Fruit fly (Drosophila melanogaster) whole organism, prepupa: Measurements from ENCODE around the gene CG13074.
A peak's percentile ranks its signal among the peaks of the same experiment; 100 is the strongest.

Experiments used
- Blimp-1 ChIP-seq: fragments of 200-800 bp; sonication (Bioruptor generic); optimal IDR thresholded peaks from 3 replicates; lab custom pipeline; 2017; ENCODE audit warnings: missing biosample characterization, missing genetic modification characterization, mild to moderate bottlenecking, moderate library complexity, missing genetic modification reagents
- CG10631 ChIP-seq: fragments of 200-800 bp; sonication (Bioruptor generic); optimal IDR thresholded peaks from 2 replicates; lab custom pipeline; 2016; ENCODE audit warnings: missing biosample characterization, missing genetic modification characterization
- CG11294 ChIP-seq: fragments of 200-800 bp; sonication (Bioruptor generic); IDR thresholded peaks from 2 replicates; pipeline ENCODE4 v1.3.6; 2022; ENCODE audit warnings: missing biosample characterization, missing genetic modification characterization
- CG11762 ChIP-seq: fragments of 200-800 bp; sonication (Bioruptor generic); optimal IDR thresholded peaks from 3 replicates; lab custom pipeline; 2016; ENCODE audit warnings: missing biosample characterization, missing genetic modification characterization; ENCODE audit not compliant: insufficient read depth
- CG11902 ChIP-seq: fragments of 200-800 bp; sonication (Bioruptor generic); optimal IDR thresholded peaks from 3 replicates; lab custom pipeline; 2016; ENCODE audit warnings: missing biosample characterization, missing genetic modification characterization
- CG15336 ChIP-seq: fragments of 200-800 bp; sonication (Bioruptor generic); IDR thresholded peaks from 2 replicates; pipeline ENCODE4 v1.3.6; 2022; ENCODE audit warnings: missing biosample characterization, missing genetic modification characterization
- CG1621 ChIP-seq: fragments of 200-800 bp; sonication (Bioruptor generic); optimal IDR thresholded peaks from 3 replicates; lab custom pipeline; 2018; ENCODE audit warnings: missing biosample characterization, mild to moderate bottlenecking, missing genetic modification characterization
- CG32006 ChIP-seq: fragments of 200-800 bp; sonication (Bioruptor generic); optimal IDR thresholded peaks from 3 replicates; lab custom pipeline; 2017; ENCODE audit warnings: missing biosample characterization, mild to moderate bottlenecking, missing genetic modification characterization
- CG3919 ChIP-seq: fragments of 200-800 bp; sonication (Bioruptor generic); optimal IDR thresholded peaks from 3 replicates; lab custom pipeline; 2016; ENCODE audit warnings: missing biosample characterization, missing genetic modification characterization
- CG4318 ChIP-seq: fragments of 200-800 bp; sonication (Bioruptor generic); optimal IDR thresholded peaks from 3 replicates; lab custom pipeline; 2017; ENCODE audit warnings: missing biosample characterization, mild to moderate bottlenecking, missing genetic modification characterization
- CG6163 ChIP-seq: fragments of 200-800 bp; sonication (Bioruptor generic); IDR thresholded peaks from 3 replicates; pipeline ENCODE4 v1.3.6; 2022; ENCODE audit warnings: missing biosample characterization, missing genetic modification characterization
- CG6276 ChIP-seq: fragments of 200-800 bp; sonication (Bioruptor generic); optimal IDR thresholded peaks from 2 replicates; lab custom pipeline; 2017; ENCODE audit warnings: missing biosample characterization, mild to moderate bottlenecking, missing genetic modification characterization
- CG6808 ChIP-seq: fragments of 200-800 bp; sonication (Bioruptor generic); optimal IDR thresholded peaks from 3 replicates; lab custom pipeline; 2017; ENCODE audit warnings: missing biosample characterization, missing genetic modification characterization, mild to moderate bottlenecking, moderate library complexity, missing genetic modification reagents
- CG6854 ChIP-seq: fragments of 200-800 bp; sonication (Bioruptor generic); optimal IDR thresholded peaks from 2 replicates; lab custom pipeline; 2017; ENCODE audit warnings: missing biosample characterization, mild to moderate bottlenecking, missing genetic modification characterization
- CG8119 ChIP-seq: fragments of 200-800 bp; sonication (Bioruptor generic); IDR thresholded peaks from 3 replicates; pipeline ENCODE4 v1.3.6; 2022; ENCODE audit warnings: missing biosample characterization, missing genetic modification characterization
- CG8319 ChIP-seq: fragments of 200-800 bp; sonication (Bioruptor generic); optimal IDR thresholded peaks from 3 replicates; lab custom pipeline; 2016; ENCODE audit warnings: missing biosample characterization, missing genetic modification characterization
- CG8632 ChIP-seq: fragments of 200-800 bp; sonication (Bioruptor generic); optimal IDR thresholded peaks from 3 replicates; lab custom pipeline; 2016; ENCODE audit warnings: missing biosample characterization, missing genetic modification characterization
- CG9139 ChIP-seq: fragments of 200-800 bp; sonication (Bioruptor generic); optimal IDR thresholded peaks from 3 replicates; lab custom pipeline; 2017; ENCODE audit warnings: missing biosample characterization, mild to moderate bottlenecking, missing genetic modification characterization
- Eip78C ChIP-seq: fragments of 200-800 bp; sonication (Bioruptor generic); peaks from one replicate; lab custom pipeline; 2016; ENCODE audit warnings: missing biosample characterization, missing genetic modification characterization
- Eip93F ChIP-seq: fragments of 200-800 bp; sonication (Bioruptor generic); optimal IDR thresholded peaks from 2 replicates; lab custom pipeline; 2016; ENCODE audit warnings: missing biosample characterization, mild to moderate bottlenecking, missing genetic modification characterization
- Ets21C ChIP-seq: fragments of 200-800 bp; sonication (Bioruptor generic); optimal IDR thresholded peaks from 3 replicates; lab custom pipeline; 2016; ENCODE audit warnings: missing biosample characterization, missing genetic modification characterization
- Gug ChIP-seq: fragments of 200-800 bp; sonication (Bioruptor generic); IDR thresholded peaks from 2 replicates; pipeline ENCODE4 v1.3.6; 2022; ENCODE audit warnings: missing biosample characterization, missing genetic modification characterization
- Hr38 ChIP-seq: sonication (Bioruptor generic); optimal IDR thresholded peaks from 2 replicates; lab custom pipeline; 2016; ENCODE audit warnings: missing biosample characterization, missing genetic modification characterization
- Hr4 ChIP-seq: fragments of 200-800 bp; sonication (Bioruptor generic); optimal IDR thresholded peaks from 3 replicates; lab custom pipeline; 2016; ENCODE audit warnings: missing biosample characterization, missing genetic modification characterization
- OdsH ChIP-seq: fragments of 200-800 bp; sonication (Bioruptor generic); optimal IDR thresholded peaks from 3 replicates; lab custom pipeline; 2016; ENCODE audit warnings: missing biosample characterization, missing genetic modification characterization
- Smox ChIP-seq: fragments of 200-800 bp; sonication (Bioruptor generic); optimal IDR thresholded peaks from 3 replicates; lab custom pipeline; 2016; ENCODE audit warnings: missing biosample characterization, missing genetic modification characterization
- Sox14 ChIP-seq: fragments of 200-800 bp; sonication (Bioruptor generic); optimal IDR thresholded peaks from 3 replicates; lab custom pipeline; 2016; ENCODE audit warnings: missing biosample characterization, missing genetic modification characterization
- Sox15 ChIP-seq: fragments of 200-800 bp; sonication (Bioruptor generic); optimal IDR thresholded peaks from 3 replicates; lab custom pipeline; 2016; ENCODE audit warnings: missing biosample characterization, missing genetic modification characterization
- achi ChIP-seq: fragments of 200-800 bp; sonication (Bioruptor generic); optimal IDR thresholded peaks from 3 replicates; lab custom pipeline; 2016; ENCODE audit warnings: missing biosample characterization, missing genetic modification characterization
- acj6 ChIP-seq: fragments of 200-800 bp; sonication (Bioruptor generic); optimal IDR thresholded peaks from 3 replicates; lab custom pipeline; 2016; ENCODE audit warnings: missing biosample characterization, missing genetic modification characterization
- dac ChIP-seq: fragments of 200-800 bp; sonication (Bioruptor generic); optimal IDR thresholded peaks from 2 replicates; lab custom pipeline; 2017; ENCODE audit warnings: missing biosample characterization, mild to moderate bottlenecking, missing genetic modification characterization
- dsx ChIP-seq: fragments of 200-800 bp; optimal IDR thresholded peaks from 3 replicates; lab custom pipeline; 2019; ENCODE audit warnings: missing biosample characterization, mild to moderate bottlenecking, missing genetic modification characterization, moderate library complexity; ENCODE audit not compliant: poor library complexity, severe bottlenecking
- eg ChIP-seq: fragments of 200-800 bp; sonication (Bioruptor generic); IDR thresholded peaks from 3 replicates; pipeline ENCODE4 v1.3.6; 2022; ENCODE audit warnings: missing biosample characterization, missing genetic modification characterization
- esn ChIP-seq: fragments of 200-800 bp; sonication (Bioruptor generic); optimal IDR thresholded peaks from 2 replicates; lab custom pipeline; 2016; ENCODE audit warnings: missing biosample characterization, mild to moderate bottlenecking, missing genetic modification characterization, moderate library complexity
- fd59A ChIP-seq: fragments of 200-800 bp; sonication (Bioruptor generic); optimal IDR thresholded peaks from 2 replicates; lab custom pipeline; 2017; ENCODE audit warnings: missing biosample characterization, mild to moderate bottlenecking, missing genetic modification characterization, missing genetic modification reagents
- fd85E ChIP-seq: fragments of 200-800 bp; sonication (Bioruptor generic); optimal IDR thresholded peaks from 3 replicates; lab custom pipeline; 2016; ENCODE audit warnings: missing biosample characterization, missing genetic modification characterization
- fkh ChIP-seq: fragments of 200-800 bp; sonication (Bioruptor generic); optimal IDR thresholded peaks from 3 replicates; lab custom pipeline; 2017; ENCODE audit warnings: missing biosample characterization, mild to moderate bottlenecking, missing genetic modification characterization, moderate library complexity
- pdm3 ChIP-seq: fragments of 200-800 bp; sonication (Bioruptor generic); optimal IDR thresholded peaks from 3 replicates; lab custom pipeline; 2016; ENCODE audit warnings: missing biosample characterization, missing genetic modification characterization
- salr ChIP-seq, 2 experiments: fragments of 200-800 bp; sonication (Bioruptor generic); optimal IDR thresholded peaks; 3 replicates each; lab custom pipeline; 2016 to 2018; ENCODE audit warnings: missing biosample characterization in 2 of 2, missing genetic modification characterization in 2 of 2, mild to moderate bottlenecking in 1 of 2
- spab ChIP-seq: fragments of 200-800 bp; sonication (Bioruptor generic); optimal IDR thresholded peaks from 2 replicates; lab custom pipeline; 2017; ENCODE audit warnings: missing biosample characterization, mild to moderate bottlenecking, missing genetic modification characterization, missing genetic modification reagents
- ss ChIP-seq, 2 experiments: fragments of 200-800 bp; sonication (Bioruptor generic); optimal IDR thresholded peaks; 2 replicates in 1 of 2; 3 replicates in 1 of 2; lab custom pipeline; 2017 to 2018; ENCODE audit warnings: mild to moderate bottlenecking in 2 of 2, missing biosample characterization in 2 of 2, missing genetic modification characterization in 2 of 2, moderate library complexity in 1 of 2
- svp ChIP-seq: fragments of 200-800 bp; sonication (Bioruptor generic); peaks from one replicate; lab custom pipeline; 2016; ENCODE audit warnings: missing biosample characterization, missing genetic modification characterization
- vri ChIP-seq: fragments of 200-800 bp; sonication (Bioruptor generic); optimal IDR thresholded peaks from 3 replicates; lab custom pipeline; 2016; ENCODE audit warnings: missing biosample characterization, mild to moderate bottlenecking, missing genetic modification characterization

The CG13074 gene

DNA sequence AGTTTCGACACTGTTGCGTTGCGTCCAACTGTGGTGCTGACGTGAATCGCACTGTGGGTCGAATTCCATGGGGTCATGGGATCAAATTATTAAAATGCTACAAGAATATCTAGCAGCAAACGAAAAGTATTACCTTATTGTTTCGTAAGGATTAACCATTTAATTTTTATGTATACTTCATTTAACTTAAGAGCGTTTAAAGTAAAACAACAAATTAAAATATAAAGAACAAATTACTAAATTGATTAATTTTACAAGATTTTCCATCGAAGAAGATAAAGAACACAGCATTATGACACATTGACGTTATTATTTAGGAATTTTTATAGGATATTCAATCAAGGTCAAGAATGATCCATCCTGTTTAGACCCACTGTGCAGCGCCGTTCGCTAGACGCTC is 43.2 kb downstream of the CG13074 start (continued):
- no peak for TF ChIP-seq ss (GFP tag; optimal IDR thresholded peaks at IDR 0.05; lab: Kevin White, UChicago)
- no peak for TF ChIP-seq CG1621
- peak; percentile 58 for TF ChIP-seq Hr4 (GFP tag; lab: Kevin White, UChicago)
- TF ChIP-seq Hr38 = no peak
- TF ChIP-seq fd59A (GFP tag; lab: Kevin White, UChicago) = no peak
- no peak for TF ChIP-seq Ets21C
- TF ChIP-seq pdm3 = peak; percentile 34
- peak; percentile 40 for TF ChIP-seq achi (GFP tag; lab: Kevin White, UChicago)
- 0 out of 3 replicates have a peak, but pooled peaks have one; percentile 48 for TF ChIP-seq eg (GFP tag; lab: Robert Waterston, UW)
- TF ChIP-seq CG10631 = no peak
- no peak for TF ChIP-seq fd85E (GFP tag; lab: Kevin White, UChicago)
- TF ChIP-seq Eip93F (GFP tag; lab: Kevin White, UChicago) = no peak
- TF ChIP-seq acj6 (GFP tag; lab: Kevin White, UChicago) = peak; percentile 25
- TF ChIP-seq CG6854 (GFP tag; lab: Kevin White, UChicago) = no peak
- no peak; the same call in 1 of the 2 replicates for TF ChIP-seq Gug
- no peak for TF ChIP-seq CG8319
- TF ChIP-seq CG3919 (GFP tag; lab: Kevin White, UChicago) = peak; percentile 10
- no peak for TF ChIP-seq vri (GFP tag; lab: Kevin White, UChicago)
- TF ChIP-seq Sox15 (GFP tag; lab: Kevin White, UChicago) = peak; percentile 6
- TF ChIP-seq svp = peak; percentile 61
- no peak for TF ChIP-seq CG8632 (GFP tag; lab: Kevin White, UChicago)
- peak; percentile 9 for TF ChIP-seq CG4318 (GFP tag; lab: Kevin White, UChicago)
- no peak for TF ChIP-seq salr (GFP tag; optimal IDR thresholded peaks at IDR 0.05; lab: Kevin White, UChicago)
- no peak for TF ChIP-seq CG9139 (GFP tag; lab: Kevin White, UChicago)
- no peak for TF ChIP-seq CG11762 (GFP tag; lab: Kevin White, UChicago)
- TF ChIP-seq CG11294 (GFP tag; lab: Robert Waterston, UW) = no peak; the same call in 1 of the 2 replicates
- peak; percentile 71 for TF ChIP-seq CG15336 (GFP tag; lab: Robert Waterston, UW)
- peak; percentile 42 for TF ChIP-seq CG6276 (GFP tag; lab: Kevin White, UChicago)
- TF ChIP-seq, all 60 proteins: peak for 26

DNA sequence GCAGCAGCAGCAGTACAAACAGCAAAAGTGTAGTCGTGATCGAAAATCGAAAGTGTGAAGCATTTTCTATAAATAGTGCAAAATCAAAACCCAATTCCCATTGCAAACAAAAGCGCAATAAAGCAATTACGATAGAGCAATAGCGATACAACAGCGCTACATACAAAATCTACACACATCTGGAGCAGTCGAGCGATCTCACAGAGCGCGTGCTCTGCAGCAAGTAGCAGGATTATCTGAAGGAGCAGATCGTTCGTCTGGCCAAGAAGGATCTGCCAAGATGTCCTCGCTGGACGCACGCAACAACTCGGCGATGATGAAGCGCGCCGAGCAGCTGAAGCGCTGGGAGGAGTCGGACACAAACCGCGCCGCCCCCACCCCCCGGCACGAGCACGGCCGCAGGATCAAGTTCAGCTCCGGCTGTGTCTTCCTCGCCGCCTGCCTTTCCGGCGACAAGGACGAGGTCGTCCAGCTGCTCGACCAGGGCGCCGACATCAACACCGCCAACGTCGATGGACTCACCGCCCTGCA is 44.2 kb downstream of the CG13074 start:
- TF ChIP-seq dac (GFP tag; lab: Kevin White, UChicago) = no peak
- no peak for TF ChIP-seq OdsH (GFP tag; lab: Kevin White, UChicago)
- no peak for TF ChIP-seq eg (GFP tag; lab: Robert Waterston, UW)
- no peak for TF ChIP-seq CG11902 (GFP tag; lab: Kevin White, UChicago)
- TF ChIP-seq CG9139 (GFP tag; lab: Kevin White, UChicago) = no peak
- no peak for TF ChIP-seq esn (GFP tag; lab: Kevin White, UChicago)
- TF ChIP-seq Eip78C = no peak
- no peak for TF ChIP-seq CG6808
- TF ChIP-seq CG10631 = no peak
- no peak for TF ChIP-seq Smox (GFP tag; lab: Kevin White, UChicago)
- no peak for TF ChIP-seq Hr4 (GFP tag; lab: Kevin White, UChicago)

dm6 chr3L:16052145-16053025 is 44.9 kb downstream of the CG13074 start:
- TF ChIP-seq vri (GFP tag; lab: Kevin White, UChicago) = peak; percentile 63
- peak in 1 of 2 experiments; percentile 56 for TF ChIP-seq salr (GFP tag; optimal IDR thresholded peaks at IDR 0.05; lab: Kevin White, UChicago)
- peak; percentile 48 for TF ChIP-seq Sox14 (GFP tag; lab: Kevin White, UChicago)
- peak; percentile 31 for TF ChIP-seq spab
- TF ChIP-seq Eip78C = peak; percentile 28
- TF ChIP-seq Gug = no peak
- TF ChIP-seq dsx (GFP tag; lab: Kevin White, UChicago) = peak; percentile 62
- 0 out of 3 replicates have a peak, but pooled peaks have one; percentile 3 for TF ChIP-seq eg (GFP tag; lab: Robert Waterston, UW)
- no peak for TF ChIP-seq CG11762 (GFP tag; lab: Kevin White, UChicago)
- TF ChIP-seq CG10631 = no peak
- no peak for TF ChIP-seq Blimp-1 (GFP tag; lab: Kevin White, UChicago)
- peak; percentile 42; the same call in 2 of the 3 replicates for TF ChIP-seq CG8119 (GFP tag; lab: Robert Waterston, UW)
- peak; percentile 18 for TF ChIP-seq fd85E (GFP tag; lab: Kevin White, UChicago)
- TF ChIP-seq fkh (GFP tag; lab: Kevin White, UChicago) = peak; percentile 91
- TF ChIP-seq CG4318 (GFP tag; lab: Kevin White, UChicago) = no peak
- peak; percentile 32 for TF ChIP-seq CG32006 (GFP tag; lab: Kevin White, UChicago)
- peak; percentile 23 to 53 for TF ChIP-seq ss (GFP tag; optimal IDR thresholded peaks at IDR 0.05; lab: Kevin White, UChicago)
- peak; percentile 9 for TF ChIP-seq CG9139 (GFP tag; lab: Kevin White, UChicago)
- TF ChIP-seq CG6808 = peak; percentile 18
- TF ChIP-seq CG6163 (GFP tag; lab: Robert Waterston, UW) = peak; percentile 60; the same call in 2 of the 3 replicates
